Worm (Caenorhabditis elegans) whole organism, L4 larva: ENCODE data around the gene Y73F8A.36.

ENCODE experiments used
- ZK546.5 ChIP-seq, 2 experiments: sonication (generic microtip); optimal IDR thresholded peaks; 2 replicates each; lab custom pipeline; 2017; ENCODE audit warnings: missing biosample characterization in 2 of 2, missing genetic modification characterization in 2 of 2
- ama-1 ChIP-seq: fragments of 150-350 bp; optimal IDR thresholded peaks from 2 replicates; lab custom pipeline; 2014; ENCODE audit warnings: inconsistent platforms, mixed read lengths
- arid-1 ChIP-seq: fragments of 200-800 bp; sonication (Bioruptor generic); conservative IDR thresholded peaks from 2 replicates; pipeline ENCODE4 v1.3.6; 2022; ENCODE audit warnings: missing genetic modification reagents, missing genetic modification characterization, missing compliant biosample characterization
- lin-39 ChIP-seq: fragments of 150-350 bp; optimal IDR thresholded peaks from 2 replicates; lab custom pipeline; 2014; ENCODE audit warnings: missing biosample characterization, missing genetic modification reagents, missing genetic modification characterization
- nhr-10 ChIP-seq: fragments of 150-350 bp; optimal IDR thresholded peaks from 2 replicates; lab custom pipeline; 2014; ENCODE audit warnings: missing biosample characterization, missing genetic modification characterization
- nhr-48 ChIP-seq: sonication (generic microtip); optimal IDR thresholded peaks from 2 replicates; lab custom pipeline; 2016; ENCODE audit warnings: mild to moderate bottlenecking, missing genetic modification characterization, missing compliant biosample characterization
- nhr-77 ChIP-seq: fragments of 150-350 bp; optimal IDR thresholded peaks from 2 replicates; lab custom pipeline; 2014; ENCODE audit warnings: missing biosample characterization, missing genetic modification characterization
- skn-1 ChIP-seq: fragments of 150-350 bp; optimal IDR thresholded peaks from 2 replicates; lab custom pipeline; 2014; ENCODE audit warnings: missing biosample characterization, missing genetic modification characterization
- unc-130 ChIP-seq: sonication (generic microtip); optimal IDR thresholded peaks from 2 replicates; lab custom pipeline; 2016; ENCODE audit warnings: missing genetic modification reagents, missing genetic modification characterization, missing compliant biosample characterization
- unc-39 ChIP-seq: sonication (generic microtip); optimal IDR thresholded peaks from 2 replicates; lab custom pipeline; 2017; ENCODE audit warnings: missing biosample characterization, missing genetic modification characterization
- zfp-3 ChIP-seq: fragments of 200-800 bp; sonication (Bioruptor generic); conservative IDR thresholded peaks from 2 replicates; pipeline ENCODE4 v1.3.6; 2022; ENCODE audit warnings: missing genetic modification reagents, missing genetic modification characterization, missing compliant biosample characterization
- ztf-11 ChIP-seq: fragments of 150-350 bp; optimal IDR thresholded peaks from 2 replicates; lab custom pipeline; 2014; ENCODE audit warnings: missing biosample characterization, missing genetic modification characterization

DNA sequence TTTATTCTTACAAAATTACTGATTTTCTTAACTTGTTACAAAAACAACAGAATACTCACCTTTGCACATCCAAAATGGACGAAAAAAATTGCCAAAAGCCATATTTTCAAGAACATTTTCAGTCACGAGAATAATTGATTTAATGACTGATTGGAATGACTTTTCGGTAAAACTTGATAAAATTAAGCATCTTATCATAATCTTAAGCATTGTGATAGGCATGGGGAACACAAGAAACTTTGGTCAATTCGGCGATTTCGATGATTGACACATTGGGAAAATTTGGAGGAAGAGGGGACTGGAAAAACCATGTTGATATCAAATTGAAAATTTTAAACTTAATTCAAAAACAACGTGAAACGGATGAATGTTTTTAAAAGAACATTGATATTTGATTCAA is 30.3 kb upstream of the Y73F8A.36 start, which contains the start of gene Y40H7A.10:
- TF ChIP-seq nhr-48 (tag; lab: Kevin White, UChicago) (no peak), unc-39 (tag; lab: Kevin White, UChicago) (no peak), unc-130 (GFP tag; lab: Kevin White, UChicago) (no peak), arid-1 (GFP tag; lab: Robert Waterston, UW) (no peak), ama-1 (no peak), nhr-77 (tag; lab: Kevin White, UChicago) (no peak), skn-1 (tag; lab: Kevin White, UChicago) (no peak), lin-39 (tag; lab: Kevin White, UChicago) (no peak), nhr-10 (tag; lab: Kevin White, UChicago) (no peak), ztf-11 (tag; lab: Kevin White, UChicago) (no peak), ZK546.5 (tag; optimal IDR thresholded peaks at IDR 0.05; lab: Kevin White, UChicago) (no peak), zfp-3 (GFP tag; lab: Robert Waterston, UW) (no peak)
